Fruit fly (Drosophila melanogaster) whole organism, prepupa: ENCODE measurements around the gene RanGAP.

Source experiments
- Blimp-1 ChIP-seq: fragments of 200-800 bp; sonication (Bioruptor generic); optimal IDR thresholded peaks from 3 replicates; lab custom pipeline; 2017; ENCODE audit warnings: missing biosample characterization, missing genetic modification characterization, mild to moderate bottlenecking, moderate library complexity, missing genetic modification reagents
- CG10631 ChIP-seq: fragments of 200-800 bp; sonication (Bioruptor generic); optimal IDR thresholded peaks from 2 replicates; lab custom pipeline; 2016; ENCODE audit warnings: missing biosample characterization, missing genetic modification characterization
- CG10669 ChIP-seq: fragments of 200-800 bp; sonication (Bioruptor generic); optimal IDR thresholded peaks from 3 replicates; lab custom pipeline; 2018; ENCODE audit warnings: missing biosample characterization, mild to moderate bottlenecking, missing genetic modification characterization, moderate library complexity
- CG11294 ChIP-seq: fragments of 200-800 bp; sonication (Bioruptor generic); IDR thresholded peaks from 2 replicates; pipeline ENCODE4 v1.3.6; 2022; ENCODE audit warnings: missing biosample characterization, missing genetic modification characterization
- CG16779 ChIP-seq: fragments of 200-800 bp; sonication (Bioruptor generic); optimal IDR thresholded peaks from 3 replicates; lab custom pipeline; 2017; ENCODE audit warnings: missing biosample characterization, mild to moderate bottlenecking, missing genetic modification characterization
- CG3032 ChIP-seq: fragments of 200-800 bp; optimal IDR thresholded peaks from 2 replicates; lab custom pipeline; 2019; ENCODE audit warnings: missing biosample characterization, mild to moderate bottlenecking, missing genetic modification characterization, moderate library complexity
- CG31627 ChIP-seq: fragments of 200-800 bp; sonication (Bioruptor generic); optimal IDR thresholded peaks from 3 replicates; lab custom pipeline; 2016; ENCODE audit warnings: missing biosample characterization, missing genetic modification characterization
- CG32006 ChIP-seq: fragments of 200-800 bp; sonication (Bioruptor generic); optimal IDR thresholded peaks from 3 replicates; lab custom pipeline; 2017; ENCODE audit warnings: missing biosample characterization, mild to moderate bottlenecking, missing genetic modification characterization
- CG3919 ChIP-seq: fragments of 200-800 bp; sonication (Bioruptor generic); optimal IDR thresholded peaks from 3 replicates; lab custom pipeline; 2016; ENCODE audit warnings: missing biosample characterization, missing genetic modification characterization
- CG4318 ChIP-seq: fragments of 200-800 bp; sonication (Bioruptor generic); optimal IDR thresholded peaks from 3 replicates; lab custom pipeline; 2017; ENCODE audit warnings: missing biosample characterization, mild to moderate bottlenecking, missing genetic modification characterization
- CG6163 ChIP-seq: fragments of 200-800 bp; sonication (Bioruptor generic); IDR thresholded peaks from 3 replicates; pipeline ENCODE4 v1.3.6; 2022; ENCODE audit warnings: missing biosample characterization, missing genetic modification characterization
- CG6276 ChIP-seq: fragments of 200-800 bp; sonication (Bioruptor generic); optimal IDR thresholded peaks from 2 replicates; lab custom pipeline; 2017; ENCODE audit warnings: missing biosample characterization, mild to moderate bottlenecking, missing genetic modification characterization
- CG6792 ChIP-seq: fragments of 200-800 bp; sonication (Bioruptor generic); optimal IDR thresholded peaks from 3 replicates; lab custom pipeline; 2016; ENCODE audit warnings: missing biosample characterization, missing genetic modification characterization
- CG6808 ChIP-seq: fragments of 200-800 bp; sonication (Bioruptor generic); optimal IDR thresholded peaks from 3 replicates; lab custom pipeline; 2017; ENCODE audit warnings: missing biosample characterization, missing genetic modification characterization, mild to moderate bottlenecking, moderate library complexity, missing genetic modification reagents
- CG6854 ChIP-seq: fragments of 200-800 bp; sonication (Bioruptor generic); optimal IDR thresholded peaks from 2 replicates; lab custom pipeline; 2017; ENCODE audit warnings: missing biosample characterization, mild to moderate bottlenecking, missing genetic modification characterization
- CG8119 ChIP-seq: fragments of 200-800 bp; sonication (Bioruptor generic); IDR thresholded peaks from 3 replicates; pipeline ENCODE4 v1.3.6; 2022; ENCODE audit warnings: missing biosample characterization, missing genetic modification characterization
- Eip78C ChIP-seq: fragments of 200-800 bp; sonication (Bioruptor generic); peaks from one replicate; lab custom pipeline; 2016; ENCODE audit warnings: missing biosample characterization, missing genetic modification characterization
- Ets21C ChIP-seq: fragments of 200-800 bp; sonication (Bioruptor generic); optimal IDR thresholded peaks from 3 replicates; lab custom pipeline; 2016; ENCODE audit warnings: missing biosample characterization, missing genetic modification characterization
- Gug ChIP-seq: fragments of 200-800 bp; sonication (Bioruptor generic); IDR thresholded peaks from 2 replicates; pipeline ENCODE4 v1.3.6; 2022; ENCODE audit warnings: missing biosample characterization, missing genetic modification characterization
- Hr38 ChIP-seq: sonication (Bioruptor generic); optimal IDR thresholded peaks from 2 replicates; lab custom pipeline; 2016; ENCODE audit warnings: missing biosample characterization, missing genetic modification characterization
- Hr4 ChIP-seq: fragments of 200-800 bp; sonication (Bioruptor generic); optimal IDR thresholded peaks from 3 replicates; lab custom pipeline; 2016; ENCODE audit warnings: missing biosample characterization, missing genetic modification characterization
- Lpt ChIP-seq: fragments of 200-800 bp; sonication (Bioruptor generic); optimal IDR thresholded peaks from 3 replicates; lab custom pipeline; 2016; ENCODE audit warnings: missing biosample characterization, missing genetic modification characterization
- Met ChIP-seq: fragments of 200-800 bp; sonication (Bioruptor generic); optimal IDR thresholded peaks from 3 replicates; lab custom pipeline; 2016; ENCODE audit warnings: missing biosample characterization, missing genetic modification characterization
- OdsH ChIP-seq: fragments of 200-800 bp; sonication (Bioruptor generic); optimal IDR thresholded peaks from 3 replicates; lab custom pipeline; 2016; ENCODE audit warnings: missing biosample characterization, missing genetic modification characterization
- Sox102F ChIP-seq: fragments of 200-800 bp; sonication (Bioruptor generic); optimal IDR thresholded peaks from 2 replicates; lab custom pipeline; 2016; ENCODE audit warnings: missing biosample characterization, mild to moderate bottlenecking, missing genetic modification characterization
- Sox14 ChIP-seq: fragments of 200-800 bp; sonication (Bioruptor generic); optimal IDR thresholded peaks from 3 replicates; lab custom pipeline; 2016; ENCODE audit warnings: missing biosample characterization, missing genetic modification characterization
- achi ChIP-seq: fragments of 200-800 bp; sonication (Bioruptor generic); optimal IDR thresholded peaks from 3 replicates; lab custom pipeline; 2016; ENCODE audit warnings: missing biosample characterization, missing genetic modification characterization
- eg ChIP-seq: fragments of 200-800 bp; sonication (Bioruptor generic); IDR thresholded peaks from 3 replicates; pipeline ENCODE4 v1.3.6; 2022; ENCODE audit warnings: missing biosample characterization, missing genetic modification characterization
- esn ChIP-seq: fragments of 200-800 bp; sonication (Bioruptor generic); optimal IDR thresholded peaks from 2 replicates; lab custom pipeline; 2016; ENCODE audit warnings: missing biosample characterization, mild to moderate bottlenecking, missing genetic modification characterization, moderate library complexity
- fd85E ChIP-seq: fragments of 200-800 bp; sonication (Bioruptor generic); optimal IDR thresholded peaks from 3 replicates; lab custom pipeline; 2016; ENCODE audit warnings: missing biosample characterization, missing genetic modification characterization
- lz ChIP-seq: fragments of 200-800 bp; sonication (Bioruptor generic); optimal IDR thresholded peaks from 3 replicates; lab custom pipeline; 2016; ENCODE audit warnings: missing biosample characterization, missing genetic modification characterization
- net ChIP-seq: fragments of 200-800 bp; sonication (Bioruptor generic); optimal IDR thresholded peaks from 3 replicates; lab custom pipeline; 2016; ENCODE audit warnings: missing biosample characterization, missing genetic modification characterization
- pdm3 ChIP-seq: fragments of 200-800 bp; sonication (Bioruptor generic); optimal IDR thresholded peaks from 3 replicates; lab custom pipeline; 2016; ENCODE audit warnings: missing biosample characterization, missing genetic modification characterization
- salr ChIP-seq, 2 experiments: fragments of 200-800 bp; sonication (Bioruptor generic); optimal IDR thresholded peaks; 3 replicates each; lab custom pipeline; 2016 to 2018; ENCODE audit warnings: missing biosample characterization in 2 of 2, missing genetic modification characterization in 2 of 2, mild to moderate bottlenecking in 1 of 2
- spab ChIP-seq: fragments of 200-800 bp; sonication (Bioruptor generic); optimal IDR thresholded peaks from 2 replicates; lab custom pipeline; 2017; ENCODE audit warnings: missing biosample characterization, mild to moderate bottlenecking, missing genetic modification characterization, missing genetic modification reagents
- ss ChIP-seq, 2 experiments: fragments of 200-800 bp; sonication (Bioruptor generic); optimal IDR thresholded peaks; 2 replicates in 1 of 2; 3 replicates in 1 of 2; lab custom pipeline; 2017 to 2018; ENCODE audit warnings: mild to moderate bottlenecking in 2 of 2, missing biosample characterization in 2 of 2, missing genetic modification characterization in 2 of 2, moderate library complexity in 1 of 2
- svp ChIP-seq: fragments of 200-800 bp; sonication (Bioruptor generic); peaks from one replicate; lab custom pipeline; 2016; ENCODE audit warnings: missing biosample characterization, missing genetic modification characterization
- topi ChIP-seq: fragments of 200-800 bp; sonication (Bioruptor generic); optimal IDR thresholded peaks from 3 replicates; lab custom pipeline; 2016; ENCODE audit warnings: missing biosample characterization, missing genetic modification characterization
- vri ChIP-seq: fragments of 200-800 bp; sonication (Bioruptor generic); optimal IDR thresholded peaks from 3 replicates; lab custom pipeline; 2016; ENCODE audit warnings: missing biosample characterization, mild to moderate bottlenecking, missing genetic modification characterization

RanGAP gene

DNA sequence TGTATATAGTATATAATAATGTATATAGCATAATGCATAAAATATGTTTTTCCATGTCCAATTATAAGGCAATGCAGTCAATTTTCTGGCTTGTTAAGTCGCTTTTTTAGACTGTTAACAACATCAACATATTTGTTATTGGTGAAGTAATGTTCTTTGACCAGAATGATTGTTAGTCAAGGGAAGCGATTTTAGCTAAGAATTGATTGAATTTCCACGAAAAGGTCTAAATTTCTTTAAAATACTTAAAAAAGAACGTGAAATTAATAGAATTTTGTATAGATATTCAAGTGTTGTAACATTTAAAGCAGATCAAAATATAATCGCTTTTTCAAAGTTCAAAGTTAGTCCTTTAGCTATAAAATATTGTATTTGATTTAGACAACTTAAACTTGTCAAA, 21.6 kb downstream of the RanGAP start:
- TF ChIP-seq Eip78C (GFP tag; lab: Kevin White, UChicago) = peak; percentile 84
- peak; percentile 58 for TF ChIP-seq CG4318 (GFP tag; lab: Kevin White, UChicago)
- peak; percentile 1 for TF ChIP-seq pdm3 (GFP tag; lab: Kevin White, UChicago)
- no peak for TF ChIP-seq esn
- TF ChIP-seq CG6854 (GFP tag; lab: Kevin White, UChicago) = no peak
- no peak for TF ChIP-seq Lpt
- TF ChIP-seq CG10631 (GFP tag; lab: Kevin White, UChicago) = peak; percentile 24
- peak in 1 of 2 experiments; percentile 36 for TF ChIP-seq salr (GFP tag; optimal IDR thresholded peaks at IDR 0.05; lab: Kevin White, UChicago)
- TF ChIP-seq CG6808 (GFP tag; lab: Kevin White, UChicago) = no peak
- no peak for TF ChIP-seq CG31627 (GFP tag; lab: Kevin White, UChicago)
- no peak for TF ChIP-seq ss (GFP tag; optimal IDR thresholded peaks at IDR 0.05; lab: Kevin White, UChicago)
- peak; percentile 17 for TF ChIP-seq OdsH (GFP tag; lab: Kevin White, UChicago)
- no peak for TF ChIP-seq fd85E (GFP tag; lab: Kevin White, UChicago)
- TF ChIP-seq topi (GFP tag; lab: Kevin White, UChicago) = no peak
- TF ChIP-seq Gug = no peak
- peak; percentile 9 for TF ChIP-seq Hr4 (GFP tag; lab: Kevin White, UChicago)
- peak; percentile 0 for TF ChIP-seq Sox14
- TF ChIP-seq net = no peak
- no peak for TF ChIP-seq lz (GFP tag; lab: Kevin White, UChicago)
- TF ChIP-seq CG6276 (GFP tag; lab: Kevin White, UChicago) = peak; percentile 52
- TF ChIP-seq svp (GFP tag; lab: Kevin White, UChicago) = peak; percentile 48
- TF ChIP-seq CG11294 (GFP tag; lab: Robert Waterston, UW) = no peak
- peak; percentile 0 for TF ChIP-seq spab
- no peak for TF ChIP-seq CG10669 (GFP tag; lab: Kevin White, UChicago)
- TF ChIP-seq CG32006 = peak; percentile 75
- peak; percentile 10 for TF ChIP-seq CG3032
- TF ChIP-seq CG3919 = peak; percentile 9

DNA sequence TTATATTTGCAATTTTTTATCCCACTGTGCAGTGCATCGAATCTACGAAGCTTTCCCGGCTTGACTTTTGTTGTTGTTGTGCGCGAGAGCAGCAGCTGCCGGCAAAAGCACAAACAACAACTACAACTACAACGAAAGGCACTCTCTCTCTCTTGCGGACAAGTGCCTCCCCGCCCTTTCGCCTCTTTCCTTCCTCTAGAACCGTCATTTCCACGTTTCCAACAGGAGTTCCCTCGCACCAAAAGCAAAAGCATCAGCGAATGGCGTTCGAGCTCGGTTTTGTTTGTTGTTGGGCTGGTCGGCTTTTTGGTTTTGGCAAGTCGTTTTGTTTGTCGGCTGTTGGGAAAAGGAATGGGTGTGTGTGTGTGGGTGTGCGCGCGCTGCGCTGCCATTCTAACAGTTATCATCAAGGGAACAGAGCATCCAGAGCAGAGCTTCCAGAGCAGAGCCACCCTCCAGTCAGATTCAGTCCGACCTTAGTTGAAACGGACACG, 22.1 kb downstream of the RanGAP start, which contains the start of gene tj:
tj (plus strand) TSS at position 444 of the 494 bp plus-strand sequence.
- TF ChIP-seq Sox14 = no peak
- no peak for TF ChIP-seq CG16779 (tag; lab: Kevin White, UChicago)
- no peak for TF ChIP-seq Blimp-1 (GFP tag; lab: Kevin White, UChicago)
- no peak for TF ChIP-seq CG11294 (GFP tag; lab: Robert Waterston, UW)
- no peak for TF ChIP-seq CG31627 (GFP tag; lab: Kevin White, UChicago)
- no peak for TF ChIP-seq CG8119 (GFP tag; lab: Robert Waterston, UW)
- TF ChIP-seq Sox102F (GFP tag; lab: Kevin White, UChicago) = no peak
- no peak for TF ChIP-seq Gug
- 0 out of 3 replicates have a peak, but pooled peaks have one; percentile 22 for TF ChIP-seq CG6163 (GFP tag; lab: Robert Waterston, UW)
- peak; percentile 60 for TF ChIP-seq svp (GFP tag; lab: Kevin White, UChicago)
- TF ChIP-seq CG6792 (GFP tag; lab: Kevin White, UChicago) = no peak
- no peak for TF ChIP-seq eg (GFP tag; lab: Robert Waterston, UW)
- peak; percentile 12 for TF ChIP-seq Eip78C (GFP tag; lab: Kevin White, UChicago)

DNA sequence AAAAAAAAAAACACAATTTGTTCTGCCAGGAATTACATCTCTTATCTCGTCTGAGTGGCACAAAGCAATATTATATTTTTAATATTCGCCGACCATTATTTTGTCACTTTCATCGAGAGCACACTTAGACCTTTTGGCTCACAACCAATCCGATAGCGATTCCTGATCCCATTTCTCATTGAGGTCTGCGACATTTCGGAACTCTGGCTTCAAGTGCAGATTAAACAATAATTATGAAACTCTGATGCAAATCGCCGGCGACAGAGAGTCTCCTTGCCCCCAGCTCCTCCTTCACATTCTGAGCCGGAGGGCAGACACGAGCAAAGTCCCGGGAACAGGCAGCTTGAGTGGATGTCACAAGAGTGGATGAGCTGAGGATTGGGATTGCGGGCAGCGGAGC, 27.3 kb downstream of the RanGAP start:
- no peak for TF ChIP-seq Ets21C
- no peak for TF ChIP-seq CG16779 (tag; lab: Kevin White, UChicago)
- peak; percentile 34 for TF ChIP-seq vri (GFP tag; lab: Kevin White, UChicago)
- TF ChIP-seq Met (GFP tag; lab: Kevin White, UChicago) = no peak
- no peak for TF ChIP-seq Hr38 (GFP tag; lab: Kevin White, UChicago)
- no peak for TF ChIP-seq achi (GFP tag; lab: Kevin White, UChicago)
- peak; percentile 99 for TF ChIP-seq svp (GFP tag; lab: Kevin White, UChicago)
